Fruit fly (Drosophila melanogaster): ENCODE data around the gene CG4325.

Gene CG4325

DNA sequence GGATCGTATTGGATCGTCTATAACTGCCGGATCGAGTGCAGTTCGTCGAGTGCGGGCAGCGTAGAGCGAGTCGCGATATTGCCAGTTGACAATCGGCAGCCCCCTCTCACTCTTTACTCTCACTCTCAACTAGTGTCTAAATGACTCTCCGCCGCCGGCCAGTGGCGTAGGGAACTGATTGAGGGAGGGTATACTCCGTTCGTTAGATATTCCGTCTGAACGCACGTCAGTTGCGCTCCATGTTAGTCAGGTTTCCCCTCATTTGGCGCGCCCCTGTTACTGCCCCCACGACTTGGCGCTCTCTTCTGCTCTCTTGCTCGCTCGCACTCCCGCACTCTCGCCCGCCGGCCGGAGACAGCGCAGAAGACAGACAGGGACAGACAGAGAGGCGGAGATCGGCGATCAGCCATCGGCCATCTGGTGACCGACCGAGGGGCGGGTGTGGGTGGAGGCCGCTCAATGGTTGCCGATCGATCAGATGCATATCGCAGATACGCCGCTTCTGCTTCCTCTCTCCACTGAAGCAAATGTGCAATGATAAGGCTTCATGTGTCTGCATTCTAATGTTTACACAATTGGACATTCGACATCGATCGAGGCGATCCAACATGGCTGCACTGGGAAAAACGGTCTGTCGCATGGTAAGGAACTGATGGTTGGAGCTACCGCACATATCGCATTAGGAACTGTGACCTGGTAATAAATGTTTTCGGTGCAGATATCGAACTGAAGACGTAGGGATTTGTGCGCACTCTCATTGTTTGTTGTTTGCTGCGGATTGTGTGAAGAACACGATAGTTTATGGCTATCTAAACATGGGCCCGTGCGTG lies 6.7 kb upstream of the CG4325 start, which contains the start of gene moody (continued):
- peak; percentile 82 for TF ChIP-seq sd (tag; optimal IDR thresholded peaks at IDR 0.05)
- TF ChIP-seq toy (GFP tag; IDR thresholded peaks at IDR 0.05) = peak; percentile 95
- TF ChIP-seq amos (GFP tag; IDR thresholded peaks at IDR 0.05; ENCODE audit: partially characterized antibody) = peak; percentile 38; the same call in 1 of the 2 replicates
- peak in 1 of 2 experiments; percentile 89 for TF ChIP-seq Hr78 (GFP tag; optimal IDR thresholded peaks at IDR 0.05)
- TF ChIP-seq jumu (GFP tag; optimal IDR thresholded peaks at IDR 0.05) = peak; percentile 98
- peak; percentile 98 for TF ChIP-seq tgo (GFP tag; IDR thresholded peaks at IDR 0.05)
- peak; percentile 97 for TF ChIP-seq ERR (GFP tag; optimal IDR thresholded peaks at IDR 0.05)
- TF ChIP-seq Xrp1 (GFP tag; IDR thresholded peaks at IDR 0.05) = peak; percentile 98
- TF ChIP-seq CG16863 (GFP tag; optimal IDR thresholded peaks at IDR 0.05) = peak; percentile 97
- peak; percentile 28; the same call in 1 of the 2 replicates for TF ChIP-seq Bgb (GFP tag; IDR thresholded peaks at IDR 0.05; ENCODE audit: partially characterized antibody)
- peak; percentile 96 for TF ChIP-seq ATbp (GFP tag; optimal IDR thresholded peaks at IDR 0.05)
- no peak for TF ChIP-seq usp (GFP tag; optimal IDR thresholded peaks at IDR 0.05)
- peak; percentile 98 for TF ChIP-seq CG32772 (GFP tag; IDR thresholded peaks at IDR 0.05)
- TF ChIP-seq Dbx (GFP tag; IDR thresholded peaks at IDR 0.05) = peak; percentile 99
- TF ChIP-seq danr (GFP tag; IDR thresholded peaks at IDR 0.05) = peak; percentile 95
- TF ChIP-seq slp2 (GFP tag; optimal IDR thresholded peaks at IDR 0.05) = peak; percentile 96
- peak; percentile 98 for TF ChIP-seq Ada2b (GFP tag; IDR thresholded peaks at IDR 0.05)
- peak; percentile 97 for TF ChIP-seq ap (GFP tag; IDR thresholded peaks at IDR 0.05)
- TF ChIP-seq eyg (GFP tag; optimal IDR thresholded peaks at IDR 0.05) = peak; percentile 96
- peak; percentile 98 for TF ChIP-seq gro (GFP tag; optimal IDR thresholded peaks at IDR 0.05)
- TF ChIP-seq dan (GFP tag; IDR thresholded peaks at IDR 0.05) = peak; percentile 91
- TF ChIP-seq NFAT (GFP tag; IDR thresholded peaks at IDR 0.05) = peak; percentile 100
- TF ChIP-seq CG4424 (GFP tag; optimal IDR thresholded peaks at IDR 0.05) = peak; percentile 97
- TF ChIP-seq sens-2 (GFP tag; IDR thresholded peaks at IDR 0.05) = peak; percentile 97
- peak; percentile 93 for TF ChIP-seq CG1602 (GFP tag; optimal IDR thresholded peaks at IDR 0.05)
- TF ChIP-seq Ets65A (GFP tag) = peak; percentile 99
- TF ChIP-seq az2 (GFP tag; optimal IDR thresholded peaks at IDR 0.05) = peak; percentile 97
- TF ChIP-seq CG34224 (GFP tag; IDR thresholded peaks at IDR 0.05; ENCODE audit: partially characterized antibody) = peak; percentile 52; the same call in 2 of the 3 replicates
- TF ChIP-seq CG18764 (GFP tag; optimal IDR thresholded peaks at IDR 0.05) = peak; percentile 92
- TF ChIP-seq CG7357 (GFP tag; IDR thresholded peaks at IDR 0.05) = peak; percentile 87
- peak; percentile 97 for TF ChIP-seq CG10209 (GFP tag; optimal IDR thresholded peaks at IDR 0.05)
- TF ChIP-seq D19B (GFP tag; optimal IDR thresholded peaks at IDR 0.05) = peak; percentile 92
- TF ChIP-seq Stat92E (GFP tag; optimal IDR thresholded peaks at IDR 0.05) = peak in 1 of 3 experiments; percentile 85
- peak; percentile 95 for TF ChIP-seq CG30431 (GFP tag; optimal IDR thresholded peaks at IDR 0.05)
- no peak for TF ChIP-seq CG7963 (GFP tag; IDR thresholded peaks at IDR 0.05; ENCODE audit: partially characterized antibody)
- no peak for TF ChIP-seq CG42726 (GFP tag; IDR thresholded peaks at IDR 0.05; ENCODE audit: partially characterized antibody)
- peak; percentile 98 for TF ChIP-seq CG8944 (GFP tag; optimal IDR thresholded peaks at IDR 0.05)
- TF ChIP-seq CG11560 (tag; IDR thresholded peaks at IDR 0.05) = peak; percentile 90
- 0 out of 2 replicates have a peak, but pooled peaks have one; percentile 26 for TF ChIP-seq Scr (GFP tag; IDR thresholded peaks at IDR 0.05; ENCODE audit: partially characterized antibody)
- peak; percentile 98 for TF ChIP-seq caup (GFP tag; optimal IDR thresholded peaks at IDR 0.05; ENCODE audit: severe bottlenecking)
- TF ChIP-seq CG5245 (GFP tag; optimal IDR thresholded peaks at IDR 0.05) = peak; percentile 97
- peak; percentile 70 for TF ChIP-seq Neu2 (GFP tag; optimal IDR thresholded peaks at IDR 0.05; ENCODE audit: borderline replicate concordance)
- TF ChIP-seq tap (tag; optimal IDR thresholded peaks at IDR 0.05) = peak; percentile 94
- peak; percentile 95 for TF ChIP-seq grau (tag; optimal IDR thresholded peaks at IDR 0.05)
- peak; percentile 92 for TF ChIP-seq CG4854 (GFP tag; optimal IDR thresholded peaks at IDR 0.05)
- peak; percentile 86 for TF ChIP-seq Lim3 (GFP tag; IDR thresholded peaks at IDR 0.05)
- no peak for TF ChIP-seq sc (optimal IDR thresholded peaks at IDR 0.05)
- TF ChIP-seq sc (GFP tag; optimal IDR thresholded peaks at IDR 0.05) = peak; percentile 83
- peak; percentile 63 for TF ChIP-seq CG2116 (GFP tag; optimal IDR thresholded peaks at IDR 0.05)
